Worm (Caenorhabditis elegans) whole organism, midembryonic: ENCODE results near the gene srv-10.

ENCODE experiments used
- T22C8.4 ChIP-seq: fragments of 200-800 bp; sonication (Bioruptor generic); IDR thresholded peaks from 2 replicates; pipeline ENCODE4 v1.3.6; 2022; ENCODE audit warnings: missing genetic modification characterization, missing compliant biosample characterization
- cog-1 ChIP-seq: sonication (generic microtip); optimal IDR thresholded peaks from 2 replicates; lab custom pipeline; 2016; ENCODE audit warnings: missing genetic modification characterization, missing compliant biosample characterization
- flt-1 ChIP-seq: fragments of 200-800 bp; sonication (Bioruptor generic); IDR thresholded peaks from 2 replicates; pipeline ENCODE4 v1.3.6; 2022; ENCODE audit warnings: missing genetic modification characterization, missing compliant biosample characterization
- klf-2 ChIP-seq: fragments of 200-800 bp; sonication (Bioruptor generic); conservative IDR thresholded peaks from 2 replicates; pipeline ENCODE4 v1.3.6; 2022; ENCODE audit warnings: missing genetic modification reagents, missing genetic modification characterization, missing compliant biosample characterization
- med-1 ChIP-seq: sonication (generic microtip); optimal IDR thresholded peaks from 2 replicates; lab custom pipeline; 2017; ENCODE audit warnings: missing genetic modification characterization, mild to moderate bottlenecking, missing compliant biosample characterization, antibody characterized with exemption, missing genetic modification reagents; ENCODE audit not compliant: insufficient read depth
- ref-1 ChIP-seq: fragments of 200-800 bp; sonication (Bioruptor generic); conservative IDR thresholded peaks from 2 replicates; pipeline ENCODE4 v1.3.6; 2022; ENCODE audit warnings: missing genetic modification reagents, missing genetic modification characterization, missing compliant biosample characterization
- tab-1 ChIP-seq: fragments of 200-800 bp; sonication (Bioruptor generic); IDR thresholded peaks from 2 replicates; pipeline ENCODE4 v1.3.6; 2022; ENCODE audit warnings: missing genetic modification characterization, missing compliant biosample characterization
- ztf-23 ChIP-seq: fragments of 200-800 bp; sonication (Bioruptor generic); IDR thresholded peaks from 2 replicates; pipeline ENCODE4 v1.3.6; 2022; ENCODE audit warnings: missing genetic modification reagents, missing genetic modification characterization, missing compliant biosample characterization
- ztf-29 ChIP-seq: fragments of 200-800 bp; sonication (Bioruptor generic); IDR thresholded peaks from 2 replicates; pipeline ENCODE4 v1.3.6; 2022; ENCODE audit warnings: missing genetic modification reagents, missing genetic modification characterization, missing compliant biosample characterization

Gene srv-10

ce11 chrV:13391378-13392258, 32.1 kb upstream of the srv-10 start, which contains the start of gene somi-1:
somi-1 (minus strand) TSS chrV:13391395.
- TF ChIP-seq cog-1 (tag; lab: Kevin White, UChicago) (no peak), ztf-23 (peak; percentile 15; the same call in 1 of the 2 replicates), T22C8.4 (GFP tag; lab: Robert Waterston, UW) (no peak)

- TF ChIP-seq T22C8.4 (GFP tag; lab: Robert Waterston, UW) = no peak
- TF ChIP-seq flt-1 (GFP tag; lab: Robert Waterston, UW) = peak; percentile 34; the same call in 1 of the 2 replicates
Observed at ce11 chrV:13393333-13393803, 30.3 kb upstream of the srv-10 start.

- TF ChIP-seq ztf-23 = 0 out of 2 replicates have a peak, but pooled peaks have one; percentile 12
- TF ChIP-seq med-1 = no peak
Observed at ce11 chrV:13394968-13395367, 28.7 kb upstream of the srv-10 start.

ce11 chrV:13396426-13396825, 27.3 kb upstream of the srv-10 start:
- no peak for TF ChIP-seq T22C8.4 (GFP tag; lab: Robert Waterston, UW)
- TF ChIP-seq ref-1 (GFP tag; lab: Robert Waterston, UW) = no peak
- TF ChIP-seq med-1 = no peak
- TF ChIP-seq ztf-29 (GFP tag; lab: Robert Waterston, UW) = 0 out of 2 replicates have a peak, but pooled peaks have one; percentile 27
- peak; percentile 71 for TF ChIP-seq flt-1 (GFP tag; lab: Robert Waterston, UW)
- no peak for TF ChIP-seq tab-1 (GFP tag; lab: Robert Waterston, UW)
- 0 out of 2 replicates have a peak, but pooled peaks have one; percentile 39 for TF ChIP-seq ztf-23
- TF ChIP-seq klf-2 = 0 out of 2 replicates have a peak, but pooled peaks have one; percentile 43
- peak; percentile 65 for TF ChIP-seq cog-1 (tag; lab: Kevin White, UChicago)

- TF ChIP-seq flt-1 (GFP tag; lab: Robert Waterston, UW) (no peak), ztf-23 (no peak), klf-2 (no peak), T22C8.4 (GFP tag; lab: Robert Waterston, UW) (no peak), ref-1 (GFP tag; lab: Robert Waterston, UW) (no peak), tab-1 (GFP tag; lab: Robert Waterston, UW) (no peak), ztf-29 (GFP tag; lab: Robert Waterston, UW) (no peak), cog-1 (tag; lab: Kevin White, UChicago) (no peak), med-1 (no peak)
Observed at ce11 chrV:13401669-13402068, 22.0 kb upstream of the srv-10 start.

ce11 chrV:13402524-13402923, 21.2 kb upstream of the srv-10 start:
- TF ChIP-seq klf-2 (no peak), ztf-29 (GFP tag; lab: Robert Waterston, UW) (no peak), ztf-23 (no peak), flt-1 (GFP tag; lab: Robert Waterston, UW) (no peak), tab-1 (GFP tag; lab: Robert Waterston, UW) (no peak), cog-1 (tag; lab: Kevin White, UChicago) (no peak), ref-1 (GFP tag; lab: Robert Waterston, UW) (no peak), T22C8.4 (GFP tag; lab: Robert Waterston, UW) (no peak), med-1 (no peak)

- TF ChIP-seq T22C8.4 (GFP tag; lab: Robert Waterston, UW) = no peak
- TF ChIP-seq med-1 = no peak
- TF ChIP-seq flt-1 (GFP tag; lab: Robert Waterston, UW) = no peak
- no peak for TF ChIP-seq ztf-29 (GFP tag; lab: Robert Waterston, UW)
- TF ChIP-seq tab-1 (GFP tag; lab: Robert Waterston, UW) = no peak
- no peak for TF ChIP-seq ztf-23
- TF ChIP-seq cog-1 (tag; lab: Kevin White, UChicago) = no peak
- no peak for TF ChIP-seq klf-2
- no peak for TF ChIP-seq ref-1 (GFP tag; lab: Robert Waterston, UW)
Observed at ce11 chrV:13406032-13406431, 17.7 kb upstream of the srv-10 start, which contains the start of gene cutl-1. cutl-1 (minus strand) TSS chrV:13406114.

- TF ChIP-seq ref-1 (GFP tag; lab: Robert Waterston, UW) = no peak
- no peak for TF ChIP-seq tab-1 (GFP tag; lab: Robert Waterston, UW)
- no peak for TF ChIP-seq ztf-23
- TF ChIP-seq cog-1 (tag; lab: Kevin White, UChicago) = no peak
- no peak for TF ChIP-seq flt-1 (GFP tag; lab: Robert Waterston, UW)
- TF ChIP-seq T22C8.4 (GFP tag; lab: Robert Waterston, UW) = no peak
- no peak for TF ChIP-seq med-1
- TF ChIP-seq klf-2 = no peak
- TF ChIP-seq ztf-29 (GFP tag; lab: Robert Waterston, UW) = no peak
Observed at ce11 chrV:13406511-13406910, 17.2 kb upstream of the srv-10 start, which contains the start of gene F53F1.2. F53F1.2 (plus strand) TSS chrV:13406816.

ce11 chrV:13407913-13408312, 15.8 kb upstream of the srv-10 start, which contains the start of gene F53F1.3:
F53F1.3 (plus strand) TSS chrV:13408242.
- TF ChIP-seq T22C8.4 (GFP tag; lab: Robert Waterston, UW) = no peak
- TF ChIP-seq ztf-23 = no peak
- no peak for TF ChIP-seq med-1
- no peak for TF ChIP-seq flt-1 (GFP tag; lab: Robert Waterston, UW)
- no peak for TF ChIP-seq cog-1 (tag; lab: Kevin White, UChicago)
- TF ChIP-seq tab-1 (GFP tag; lab: Robert Waterston, UW) = no peak
- no peak for TF ChIP-seq ref-1 (GFP tag; lab: Robert Waterston, UW)
- TF ChIP-seq klf-2 = no peak
- TF ChIP-seq ztf-29 (GFP tag; lab: Robert Waterston, UW) = no peak

ce11 chrV:13408440-13408839, 15.3 kb upstream of the srv-10 start:
- no peak for TF ChIP-seq cog-1 (tag; lab: Kevin White, UChicago)
